Fruit fly (Drosophila melanogaster): ENCODE data around the gene CG4860.

CG4860 gene

DNA sequence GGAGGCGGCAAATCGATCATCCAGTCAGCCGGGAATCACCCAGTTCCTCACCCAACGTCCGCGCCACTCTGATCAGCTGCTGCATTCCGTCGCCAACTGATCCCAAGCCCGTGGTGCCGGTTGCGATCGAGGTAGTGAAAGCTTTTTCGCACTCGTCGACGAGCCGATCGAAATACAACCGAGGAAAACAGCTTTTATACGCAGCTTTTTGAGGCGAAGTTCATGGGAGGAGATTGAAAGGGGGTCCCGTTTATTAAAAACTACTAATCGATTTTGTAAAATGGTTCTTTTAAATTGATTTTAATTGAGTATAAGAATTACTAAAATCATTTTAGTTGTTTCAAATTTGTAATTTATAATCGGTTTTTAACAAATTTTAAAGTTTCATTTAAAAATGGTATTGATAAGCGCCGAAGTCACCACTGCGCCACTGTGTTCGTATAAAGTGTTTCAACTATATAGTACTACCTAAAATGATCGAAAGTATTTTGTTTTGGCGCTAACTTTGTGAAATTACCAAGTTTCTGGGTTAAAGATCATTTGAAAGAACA, at the start of gene CG4860:
Gene CG4860 (minus strand): TSS at position 99 of the 551 bp plus-strand sequence.
- no peak for TF ChIP-seq usp (GFP tag; optimal IDR thresholded peaks at IDR 0.05)
- TF ChIP-seq CG12942 (GFP tag; optimal IDR thresholded peaks at IDR 0.05), result peak; percentile 80
- TF ChIP-seq CG9817 (tag; optimal IDR thresholded peaks at IDR 0.05), result peak; percentile 92
- peak; percentile 43 for TF ChIP-seq wek (GFP tag; optimal IDR thresholded peaks at IDR 0.05)
- peak; percentile 63 for TF ChIP-seq repo (GFP tag; optimal IDR thresholded peaks at IDR 0.05)
- peak; percentile 83; the same call in 2 of the 3 replicates for TF ChIP-seq CG6175 (GFP tag; IDR thresholded peaks at IDR 0.05)
- peak; percentile 93 for TF ChIP-seq mam (GFP tag; optimal IDR thresholded peaks at IDR 0.05)
- peak; percentile 63 for TF ChIP-seq CG30431 (GFP tag; optimal IDR thresholded peaks at IDR 0.05)
- peak; percentile 77 for TF ChIP-seq CG13894 (tag; optimal IDR thresholded peaks at IDR 0.05)
- peak; percentile 85 for TF ChIP-seq CG12744 (GFP tag; optimal IDR thresholded peaks at IDR 0.05)
- TF ChIP-seq corto (GFP tag; optimal IDR thresholded peaks at IDR 0.05), result peak; percentile 71
- peak; percentile 56; the same call in 1 of the 2 replicates for TF ChIP-seq CG8765 (GFP tag; IDR thresholded peaks at IDR 0.05)
- TF ChIP-seq CG17912 (GFP tag; optimal IDR thresholded peaks at IDR 0.05), result peak; percentile 43
- TF ChIP-seq Six4 (GFP tag; optimal IDR thresholded peaks at IDR 0.05), result peak; percentile 81
- TF ChIP-seq CG8290 (GFP tag; optimal IDR thresholded peaks at IDR 0.05), result no peak
- peak in 1 of 2 experiments; percentile 80 for TF ChIP-seq CG8290 (tag; optimal IDR thresholded peaks at IDR 0.05)
- TF ChIP-seq CG5245 (GFP tag; optimal IDR thresholded peaks at IDR 0.05), result peak; percentile 81
- TF ChIP-seq sima (GFP tag; optimal IDR thresholded peaks at IDR 0.05), result peak; percentile 1
- no peak for TF ChIP-seq Lhr (GFP tag; optimal IDR thresholded peaks at IDR 0.05)
- TF ChIP-seq CG10462 (GFP tag; optimal IDR thresholded peaks at IDR 0.05), result peak; percentile 69
- TF ChIP-seq bsh (GFP tag; optimal IDR thresholded peaks at IDR 0.05), result peak; percentile 50 to 86
- peak; percentile 26; the same call in 1 of the 2 replicates for TF ChIP-seq toy (GFP tag; IDR thresholded peaks at IDR 0.05)
- no peak for TF ChIP-seq unc-4 (GFP tag; IDR thresholded peaks at IDR 0.05; ENCODE audit: partially characterized antibody)
- peak; percentile 86 for TF ChIP-seq CG11456 (GFP tag; IDR thresholded peaks at IDR 0.05)
- TF ChIP-seq sc (optimal IDR thresholded peaks at IDR 0.05), result no peak
- peak; percentile 33 for TF ChIP-seq sc (GFP tag; optimal IDR thresholded peaks at IDR 0.05)
- peak; percentile 84 for TF ChIP-seq caup (GFP tag; optimal IDR thresholded peaks at IDR 0.05; ENCODE audit: severe bottlenecking)
- TF ChIP-seq ato (GFP tag; IDR thresholded peaks at IDR 0.05; ENCODE audit: partially characterized antibody), result no peak
- TF ChIP-seq dmrt11E (tag; optimal IDR thresholded peaks at IDR 0.05), result no peak
- no peak for TF ChIP-seq z (GFP tag; IDR thresholded peaks at IDR 0.05)
- TF ChIP-seq odd (GFP tag; optimal IDR thresholded peaks at IDR 0.05), result peak; percentile 81
- peak; percentile 69; the same call in 1 of the 2 replicates for TF ChIP-seq Awh (GFP tag; IDR thresholded peaks at IDR 0.05)
- peak; percentile 74; the same call in 2 of the 3 replicates for TF ChIP-seq Mrtf (GFP tag; IDR thresholded peaks at IDR 0.05)
- TF ChIP-seq Bteb2 (GFP tag; optimal IDR thresholded peaks at IDR 0.05), result peak; percentile 86
- TF ChIP-seq H2.0 (GFP tag; IDR thresholded peaks at IDR 0.05), result peak; percentile 81
- TF ChIP-seq mld (GFP tag; IDR thresholded peaks at IDR 0.05; ENCODE audit: partially characterized antibody), result no peak
- TF ChIP-seq E2f2 (GFP tag; IDR thresholded peaks at IDR 0.05), result peak; percentile 60; the same call in 1 of the 2 replicates
- no peak for TF ChIP-seq CG14965 (GFP tag; optimal IDR thresholded peaks at IDR 0.05; ENCODE audit: borderline replicate concordance)
- peak; percentile 90 for TF ChIP-seq sob (GFP tag; IDR thresholded peaks at IDR 0.05)
- TF ChIP-seq CG3407 (GFP tag; optimal IDR thresholded peaks at IDR 0.05), result peak; percentile 74
- TF ChIP-seq CG2678 (tag; optimal IDR thresholded peaks at IDR 0.05), result peak; percentile 91
- TF ChIP-seq trem (tag; optimal IDR thresholded peaks at IDR 0.05), result peak; percentile 13
- peak; percentile 49 for TF ChIP-seq nom (GFP tag; optimal IDR thresholded peaks at IDR 0.05)
- TF ChIP-seq pb (GFP tag; optimal IDR thresholded peaks at IDR 0.05), result peak; percentile 54
- 0 out of 2 replicates have a peak, but pooled peaks have one; percentile 20 for TF ChIP-seq bbx (GFP tag; IDR thresholded peaks at IDR 0.05; ENCODE audit: partially characterized antibody)
- TF ChIP-seq dan (GFP tag; IDR thresholded peaks at IDR 0.05), result no peak
- peak; percentile 91 for TF ChIP-seq az2 (GFP tag; optimal IDR thresholded peaks at IDR 0.05)
- peak; percentile 56 for TF ChIP-seq NC2α (GFP tag; optimal IDR thresholded peaks at IDR 0.05)
- TF ChIP-seq slou (GFP tag; optimal IDR thresholded peaks at IDR 0.05), result peak; percentile 84
- TF ChIP-seq CG18599 (GFP tag; optimal IDR thresholded peaks at IDR 0.05), result peak; percentile 89

Measured in whole organism, embryonic.